Worm (Caenorhabditis elegans): ENCODE measurements around the gene srh-34.

DNA sequence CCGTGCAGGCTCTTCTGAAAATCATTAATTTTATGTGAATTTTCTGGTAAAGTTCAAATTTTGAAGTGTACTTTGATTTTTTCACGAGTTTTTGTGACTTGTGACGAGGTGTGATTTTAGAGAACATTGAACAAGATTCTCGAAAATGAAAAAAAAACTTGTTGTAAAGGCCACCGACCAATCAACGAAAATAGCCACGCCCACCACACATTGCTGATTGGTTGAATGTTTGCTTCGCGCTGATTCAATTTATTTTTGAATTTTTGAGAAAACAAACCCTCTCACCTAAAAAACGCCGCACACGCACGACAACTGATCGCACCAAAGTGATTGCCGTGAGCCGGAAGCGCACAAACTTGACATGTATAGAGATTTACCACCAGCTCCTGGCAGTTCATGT lies 36.4 kb upstream of the srh-34 start:
- TF ChIP-seq dao-5 (tag; optimal IDR thresholded peaks at IDR 0.05) = no peak
- no peak for TF ChIP-seq him-1 (tag; optimal IDR thresholded peaks at IDR 0.05)
- no peak for TF ChIP-seq W03F9.2 (tag; optimal IDR thresholded peaks at IDR 0.05)

Measured in whole organism, L4/young adult.